Worm (Caenorhabditis elegans) whole organism, L1 larva: Measurements from ENCODE around the gene T20D4.7.

Experiments
- Y116A8C.19 ChIP-seq: sonication (generic microtip); optimal IDR thresholded peaks from 2 replicates; lab custom pipeline; 2016; ENCODE audit warnings: missing compliant biosample characterization, missing genetic modification characterization, borderline replicate concordance
- aha-1 ChIP-seq: fragments of 150-350 bp; optimal IDR thresholded peaks from 2 replicates; lab custom pipeline; 2014; ENCODE audit warnings: missing biosample characterization, missing genetic modification characterization
- ama-1 ChIP-seq: fragments of 150-350 bp; optimal IDR thresholded peaks from 2 replicates; lab custom pipeline; 2014
- ceh-8 ChIP-seq: fragments of 200-800 bp; sonication (Bioruptor generic); optimal IDR thresholded peaks from 2 replicates; lab custom pipeline; 2018; ENCODE audit warnings: mild to moderate bottlenecking, missing genetic modification characterization, moderate library complexity, missing compliant biosample characterization
- ceh-88 ChIP-seq: fragments of 200-800 bp; sonication (Bioruptor generic); IDR thresholded peaks from 2 replicates; pipeline ENCODE4 v1.3.6; 2022; ENCODE audit warnings: missing genetic modification characterization, missing compliant biosample characterization
- efl-1 ChIP-seq, 4 experiments: fragments of 150-350 bp; optimal IDR thresholded peaks in 3 of 4; peaks in 1 of 4; 1 replicate in 1 of 4; 2 replicates in 3 of 4; lab custom pipeline; 2014; ENCODE audit warnings: missing biosample characterization in 2 of 4, missing genetic modification characterization in 2 of 4, missing genetic modification reagents in 2 of 4
- elt-2 ChIP-seq: sonication (generic microtip); optimal IDR thresholded peaks from 2 replicates; lab custom pipeline; 2016; ENCODE audit warnings: missing genetic modification characterization, mild to moderate bottlenecking, inconsistent platforms, missing compliant biosample characterization, missing genetic modification reagents
- elt-3 ChIP-seq, 6 experiments: fragments of 150-350 bp in 1 of 6; sonication (generic microtip); optimal IDR thresholded peaks; 2 replicates each; lab custom pipeline; 2017 to 2018; ENCODE audit warnings: missing biosample characterization in 6 of 6, missing genetic modification characterization in 6 of 6, inconsistent platforms in 1 of 6
- fkh-10 ChIP-seq: sonication (generic microtip); optimal IDR thresholded peaks from 2 replicates; lab custom pipeline; 2017; ENCODE audit warnings: missing biosample characterization, missing genetic modification reagents, missing genetic modification characterization
- fkh-4 ChIP-seq: sonication (generic microtip); optimal IDR thresholded peaks from 2 replicates; lab custom pipeline; 2016; ENCODE audit warnings: missing compliant biosample characterization, missing genetic modification characterization, borderline replicate concordance
- hlh-17 ChIP-seq: fragments of 200-800 bp; sonication (Bioruptor generic); optimal IDR thresholded peaks from 2 replicates; lab custom pipeline; 2018; ENCODE audit warnings: missing genetic modification characterization, mild to moderate bottlenecking, missing compliant biosample characterization, moderate library complexity, borderline replicate concordance
- hlh-4 ChIP-seq: sonication (generic microtip); optimal IDR thresholded peaks from 2 replicates; lab custom pipeline; 2016; ENCODE audit warnings: mild to moderate bottlenecking, missing genetic modification characterization, missing compliant biosample characterization
- hpl-2 ChIP-seq: fragments of 150-350 bp; optimal IDR thresholded peaks from 2 replicates; lab custom pipeline; 2014; ENCODE audit warnings: missing biosample characterization, missing genetic modification reagents, missing genetic modification characterization
- isw-1 ChIP-seq: fragments of 200-800 bp; sonication (Bioruptor generic); IDR thresholded peaks from 2 replicates; pipeline ENCODE4 v1.3.6; 2022; ENCODE audit warnings: missing genetic modification characterization, missing compliant biosample characterization
- lin-13 ChIP-seq: fragments of 150-350 bp; optimal IDR thresholded peaks from 2 replicates; lab custom pipeline; 2014; ENCODE audit warnings: missing biosample characterization, missing genetic modification reagents, missing genetic modification characterization
- lin-14 ChIP-seq: fragments of 200-800 bp; sonication (Bioruptor generic); optimal IDR thresholded peaks from 2 replicates; lab custom pipeline; 2018; ENCODE audit warnings: mild to moderate bottlenecking, missing genetic modification characterization, moderate library complexity, missing compliant biosample characterization
- lir-3 ChIP-seq: sonication (generic microtip); optimal IDR thresholded peaks from 2 replicates; lab custom pipeline; 2016; ENCODE audit warnings: mild to moderate bottlenecking, missing genetic modification characterization, moderate library complexity, missing compliant biosample characterization; ENCODE audit not compliant: poor library complexity
- nhr-20 ChIP-seq: sonication (generic microtip); optimal IDR thresholded peaks from 2 replicates; lab custom pipeline; 2016; ENCODE audit warnings: mild to moderate bottlenecking, missing genetic modification characterization, missing compliant biosample characterization
- nhr-28 ChIP-seq: fragments of 150-350 bp; optimal IDR thresholded peaks from 2 replicates; lab custom pipeline; 2014; ENCODE audit warnings: missing biosample characterization, missing genetic modification characterization
- nhr-76 ChIP-seq: sonication (generic microtip); optimal IDR thresholded peaks from 2 replicates; lab custom pipeline; 2017; ENCODE audit warnings: missing biosample characterization, missing genetic modification characterization
- nhr-85 ChIP-seq: sonication (generic microtip); peaks from one replicate; lab custom pipeline; 2016; ENCODE audit warnings: missing genetic modification characterization, inconsistent platforms, missing compliant biosample characterization
- pqm-1 ChIP-seq: sonication (generic microtip); optimal IDR thresholded peaks from 3 replicates; lab custom pipeline; 2017; ENCODE audit warnings: missing biosample characterization, missing genetic modification characterization
- rnt-1 ChIP-seq: sonication (generic microtip); optimal IDR thresholded peaks from 2 replicates; lab custom pipeline; 2016; ENCODE audit warnings: mild to moderate bottlenecking, missing genetic modification characterization, moderate library complexity, missing compliant biosample characterization
- skn-1 ChIP-seq: fragments of 150-350 bp; optimal IDR thresholded peaks from 2 replicates; lab custom pipeline; 2014; ENCODE audit warnings: missing biosample characterization, missing genetic modification characterization
- snpc-4 ChIP-seq: fragments of 150-350 bp; optimal IDR thresholded peaks from 2 replicates; lab custom pipeline; 2014; ENCODE audit warnings: missing biosample characterization, missing genetic modification characterization
- sox-4 ChIP-seq: sonication (generic microtip); optimal IDR thresholded peaks from 2 replicates; lab custom pipeline; 2016; ENCODE audit warnings: missing genetic modification characterization, missing compliant biosample characterization
- tlp-1 ChIP-seq: fragments of 150-350 bp; optimal IDR thresholded peaks from 2 replicates; lab custom pipeline; 2014; ENCODE audit warnings: missing biosample characterization, missing genetic modification characterization
- unc-62 ChIP-seq: fragments of 150-350 bp; optimal IDR thresholded peaks from 2 replicates; lab custom pipeline; 2014; ENCODE audit warnings: missing biosample characterization, missing genetic modification reagents, missing genetic modification characterization
- zag-1 ChIP-seq: fragments of 150-350 bp; optimal IDR thresholded peaks from 2 replicates; lab custom pipeline; 2014; ENCODE audit warnings: missing biosample characterization, missing genetic modification characterization
- ztf-11 ChIP-seq, 2 experiments: sonication (generic microtip); optimal IDR thresholded peaks; 2 replicates each; lab custom pipeline; 2016 to 2017; ENCODE audit warnings: missing genetic modification characterization in 2 of 2, missing biosample characterization in 1 of 2, missing compliant biosample characterization in 1 of 2
- ztf-4 ChIP-seq: fragments of 150-350 bp; optimal IDR thresholded peaks from 2 replicates; lab custom pipeline; 2014; ENCODE audit warnings: missing biosample characterization, missing genetic modification characterization

T20D4.7 gene

DNA sequence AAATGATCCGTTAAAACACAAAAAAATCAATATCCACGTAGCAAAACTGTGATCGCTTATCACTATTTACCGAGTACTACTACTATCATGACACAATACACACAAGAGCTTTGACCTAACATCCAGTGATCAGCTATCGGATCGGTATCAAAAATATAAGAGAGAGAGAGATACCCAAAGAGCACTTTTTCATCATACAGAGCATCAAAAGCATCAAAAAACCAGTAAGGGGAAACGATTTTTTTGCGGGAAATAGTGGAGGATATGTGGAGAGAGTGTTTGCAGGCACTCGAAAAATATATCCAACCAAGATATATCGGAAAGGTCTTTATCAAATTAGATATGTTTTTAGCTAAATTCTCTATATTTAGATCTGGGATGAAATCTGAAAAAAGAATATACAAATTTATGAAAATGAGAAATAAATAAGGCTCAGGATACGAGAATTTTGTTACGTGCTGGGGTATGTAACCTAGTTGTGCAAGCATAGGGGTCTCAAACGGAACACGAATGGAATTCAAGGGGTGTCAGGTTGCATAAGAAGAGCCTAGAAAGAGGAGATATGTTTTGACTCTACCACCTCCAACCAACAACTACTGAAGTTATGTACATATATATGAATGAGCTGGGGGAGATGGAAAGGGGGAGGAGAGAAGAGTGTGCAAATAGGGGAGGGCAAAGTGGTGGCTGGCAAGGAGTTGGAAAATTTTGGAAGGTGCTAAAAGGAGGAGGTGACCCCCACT is 36.6 kb downstream of the T20D4.7 start:
- TF ChIP-seq ztf-4 (no peak), efl-1 (optimal IDR thresholded peaks at IDR 0.05; lab: Kevin White, UChicago) (no peak), efl-1 (GFP tag; optimal IDR thresholded peaks at IDR 0.05 in 1 of 2; lab: Kevin White, UChicago) (peak in 1 of 2 experiments; percentile 83), Y116A8C.19 (tag; lab: Kevin White, UChicago) (no peak), nhr-28 (tag; lab: Kevin White, UChicago) (no peak), elt-2 (no peak), skn-1 (tag; lab: Kevin White, UChicago) (no peak), isw-1 (GFP tag; lab: Robert Waterston, UW) (no peak), aha-1 (no peak), nhr-76 (tag; lab: Kevin White, UChicago) (no peak)

DNA sequence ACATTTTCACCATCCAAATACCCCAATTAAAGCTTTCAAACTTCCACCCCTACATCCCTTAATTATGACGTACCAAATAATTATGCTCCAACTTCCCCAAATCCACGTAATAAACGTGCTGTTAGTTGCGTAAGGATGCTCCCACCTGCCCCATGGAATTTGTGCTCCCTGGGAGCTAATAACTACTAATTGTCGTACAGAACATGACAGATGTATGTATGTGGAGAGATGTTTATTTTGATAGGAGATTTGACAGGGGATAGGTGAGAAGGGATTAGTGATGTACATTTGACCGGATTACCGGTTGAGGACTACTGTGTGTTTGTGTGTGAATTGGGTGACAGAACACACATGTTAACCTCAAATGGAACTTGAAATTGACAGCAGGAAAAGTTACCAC is 41.1 kb downstream of the T20D4.7 start:
- TF ChIP-seq nhr-85 (tag; lab: Kevin White, UChicago) (no peak), ceh-88 (GFP tag; lab: Robert Waterston, UW) (no peak), pqm-1 (tag; lab: Kevin White, UChicago) (no peak), nhr-20 (tag; lab: Kevin White, UChicago) (no peak), sox-4 (no peak), rnt-1 (tag; lab: Kevin White, UChicago) (no peak)

DNA sequence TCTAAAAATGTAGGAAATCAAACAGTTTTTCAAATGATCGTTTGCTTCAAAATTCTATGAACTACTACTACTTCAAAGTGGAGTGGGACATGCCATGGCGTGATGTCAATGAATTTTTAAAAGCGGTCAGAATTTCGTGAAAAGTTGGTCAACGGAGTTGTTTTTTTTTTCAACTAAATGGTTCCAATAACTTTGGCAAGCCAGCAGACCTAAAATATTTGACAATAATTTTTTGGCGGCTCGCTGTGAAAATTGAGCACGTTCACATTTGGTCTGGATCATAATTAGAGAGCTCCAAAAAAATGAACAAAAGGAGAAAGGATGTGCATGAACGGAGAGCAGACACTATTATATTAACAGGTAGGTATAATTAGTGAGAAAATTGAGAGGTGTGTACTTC is 41.6 kb downstream of the T20D4.7 start:
- TF ChIP-seq hpl-2 (no peak), zag-1 (tag; lab: Kevin White, UChicago) (no peak), ceh-88 (GFP tag; lab: Robert Waterston, UW) (no peak), lin-13 (GFP tag; lab: Kevin White, UChicago) (no peak), unc-62 (GFP tag; lab: Kevin White, UChicago) (no peak), fkh-4 (no peak)

DNA sequence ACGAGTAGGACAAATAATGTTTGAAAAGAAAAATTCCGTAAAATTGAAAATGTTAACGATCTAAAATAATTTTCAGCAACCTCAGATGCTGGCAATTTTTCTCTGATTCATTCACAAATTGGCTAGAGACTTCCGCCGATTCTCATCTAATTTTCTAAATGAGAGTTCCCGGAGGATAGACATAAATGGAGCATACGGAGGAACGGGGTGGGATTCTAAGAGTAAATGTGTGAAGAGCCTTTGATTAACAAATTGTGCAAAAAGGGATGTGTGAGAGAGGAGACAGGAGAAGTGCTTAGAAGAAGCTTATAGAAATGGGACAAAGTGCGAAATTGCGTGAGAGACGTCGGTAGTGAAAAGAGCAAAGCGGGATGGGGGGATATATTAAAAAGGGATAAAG is 42.9 kb downstream of the T20D4.7 start:
- TF ChIP-seq rnt-1 (tag; lab: Kevin White, UChicago) (no peak), ama-1 (lab: Kevin White, UChicago) (no peak), lin-14 (GFP tag; lab: Kevin White, UChicago) (peak; percentile 1)

DNA sequence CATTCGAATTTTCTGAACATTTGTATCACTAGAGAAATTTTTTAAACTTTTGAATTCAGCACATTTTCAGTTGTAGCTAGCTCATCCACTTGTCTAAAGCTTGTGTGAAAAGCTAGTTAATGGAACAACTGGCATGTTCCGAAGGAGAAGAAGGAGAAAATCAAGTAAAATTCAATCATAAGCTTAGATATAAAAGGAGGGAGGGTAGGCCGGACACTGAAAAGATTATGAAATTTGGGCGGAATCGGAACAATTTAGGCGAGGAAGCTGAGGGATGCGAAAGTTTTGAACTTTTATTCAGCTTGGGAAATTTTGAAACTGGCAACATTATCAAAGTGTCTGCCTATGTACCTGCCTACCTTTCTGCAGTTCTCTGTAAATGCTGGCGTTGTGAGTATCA is 43.8 kb downstream of the T20D4.7 start:
- no peak for TF ChIP-seq nhr-76 (tag; lab: Kevin White, UChicago)
- TF ChIP-seq hlh-17 (GFP tag; lab: Kevin White, UChicago) = no peak
- TF ChIP-seq rnt-1 (tag; lab: Kevin White, UChicago) = no peak
- no peak for TF ChIP-seq hlh-4 (tag; lab: Kevin White, UChicago)
- peak; percentile 37 for TF ChIP-seq fkh-10 (GFP tag; lab: Kevin White, UChicago)

DNA sequence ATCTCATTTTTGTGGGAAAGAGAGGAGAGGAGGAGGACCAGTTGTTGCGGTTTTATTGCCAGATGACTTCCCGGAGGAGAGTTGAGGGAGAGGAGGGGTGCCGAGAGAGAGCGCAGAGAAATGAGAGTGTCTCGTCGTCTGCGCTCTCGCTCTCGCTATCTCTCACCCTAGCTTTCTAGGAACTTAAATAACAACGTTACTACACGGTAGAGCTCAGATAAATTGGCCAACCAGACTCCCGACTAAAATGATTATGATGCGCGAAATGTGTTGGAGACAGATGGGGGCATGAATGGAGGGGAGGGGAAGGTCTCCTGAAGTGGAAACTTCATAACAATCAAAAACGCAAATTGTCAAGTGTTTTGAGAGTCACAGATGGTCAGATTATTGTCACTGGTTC is 45.9 kb downstream of the T20D4.7 start:
- TF ChIP-seq ceh-8 (GFP tag; lab: Kevin White, UChicago) = no peak
- TF ChIP-seq tlp-1 = no peak
- TF ChIP-seq snpc-4 (tag; lab: Kevin White, UChicago) = no peak
- no peak for TF ChIP-seq ztf-11 (tag; optimal IDR thresholded peaks at IDR 0.05; lab: Kevin White, UChicago)
- TF ChIP-seq elt-3 (tag; optimal IDR thresholded peaks at IDR 0.05; lab: Kevin White, UChicago) = no peak
- TF ChIP-seq isw-1 (GFP tag; lab: Robert Waterston, UW) = no peak
- TF ChIP-seq lir-3 = no peak
- TF ChIP-seq, all 84 proteins: peak for 0
